Fruit fly (Drosophila melanogaster) whole organism, embryonic: ENCODE measurements around the gene bor.

Experiments used
- CG1647 ChIP-seq: fragments of 200-800 bp; sonication (Bioruptor generic); optimal IDR thresholded peaks from 3 replicates; lab custom pipeline; 2016; ENCODE audit warnings: missing biosample characterization, missing genetic modification characterization
- CG1792 ChIP-seq: fragments of 200-800 bp; sonication (Bioruptor generic); optimal IDR thresholded peaks from 2 replicates; lab custom pipeline; 2016; ENCODE audit warnings: missing biosample characterization, missing genetic modification characterization
- CG33557 ChIP-seq: fragments of 200-800 bp; sonication (Bioruptor generic); optimal IDR thresholded peaks from 2 replicates; lab custom pipeline; 2019; ENCODE audit warnings: missing biosample characterization, mild to moderate bottlenecking, missing genetic modification characterization, moderate library complexity
- CG3407 ChIP-seq: fragments of 200-800 bp; sonication (Bioruptor generic); optimal IDR thresholded peaks from 2 replicates; lab custom pipeline; 2018; ENCODE audit warnings: missing biosample characterization, mild to moderate bottlenecking, missing genetic modification characterization
- bsh ChIP-seq, 2 experiments: fragments of 200-800 bp; sonication (Bioruptor generic); optimal IDR thresholded peaks; 2 replicates each; lab custom pipeline; 2017 to 2018; ENCODE audit warnings: mild to moderate bottlenecking in 2 of 2, missing biosample characterization in 2 of 2, missing genetic modification characterization in 2 of 2, moderate library complexity in 1 of 2
- crc ChIP-seq: fragments of 200-800 bp; sonication (Bioruptor generic); optimal IDR thresholded peaks from 2 replicates; lab custom pipeline; 2016; ENCODE audit warnings: missing biosample characterization, missing genetic modification characterization
- hth ChIP-seq: fragments of >200 bp; optimal IDR thresholded peaks from 2 replicates; lab custom pipeline; 2017; ENCODE audit warnings: inconsistent platforms
- kay ChIP-seq: fragments of 200-800 bp; sonication (Bioruptor generic); optimal IDR thresholded peaks from 2 replicates; lab custom pipeline; 2016; ENCODE audit warnings: missing biosample characterization, missing genetic modification characterization
- lmd ChIP-seq: fragments of 200-800 bp; sonication (Bioruptor generic); IDR thresholded peaks from 2 replicates; pipeline ENCODE4 v1.3.6; 2022; ENCODE audit warnings: missing biosample characterization, missing genetic modification characterization
- peb ChIP-seq: fragments of 200-800 bp; sonication (Bioruptor generic); IDR thresholded peaks from 2 replicates; pipeline ENCODE4 v1.3.6; 2022; ENCODE audit warnings: missing biosample characterization, missing genetic modification characterization
- unpg ChIP-seq: fragments of 200-800 bp; sonication (Bioruptor generic); optimal IDR thresholded peaks from 3 replicates; lab custom pipeline; 2018; ENCODE audit warnings: missing biosample characterization, mild to moderate bottlenecking, missing genetic modification characterization, moderate library complexity

DNA sequence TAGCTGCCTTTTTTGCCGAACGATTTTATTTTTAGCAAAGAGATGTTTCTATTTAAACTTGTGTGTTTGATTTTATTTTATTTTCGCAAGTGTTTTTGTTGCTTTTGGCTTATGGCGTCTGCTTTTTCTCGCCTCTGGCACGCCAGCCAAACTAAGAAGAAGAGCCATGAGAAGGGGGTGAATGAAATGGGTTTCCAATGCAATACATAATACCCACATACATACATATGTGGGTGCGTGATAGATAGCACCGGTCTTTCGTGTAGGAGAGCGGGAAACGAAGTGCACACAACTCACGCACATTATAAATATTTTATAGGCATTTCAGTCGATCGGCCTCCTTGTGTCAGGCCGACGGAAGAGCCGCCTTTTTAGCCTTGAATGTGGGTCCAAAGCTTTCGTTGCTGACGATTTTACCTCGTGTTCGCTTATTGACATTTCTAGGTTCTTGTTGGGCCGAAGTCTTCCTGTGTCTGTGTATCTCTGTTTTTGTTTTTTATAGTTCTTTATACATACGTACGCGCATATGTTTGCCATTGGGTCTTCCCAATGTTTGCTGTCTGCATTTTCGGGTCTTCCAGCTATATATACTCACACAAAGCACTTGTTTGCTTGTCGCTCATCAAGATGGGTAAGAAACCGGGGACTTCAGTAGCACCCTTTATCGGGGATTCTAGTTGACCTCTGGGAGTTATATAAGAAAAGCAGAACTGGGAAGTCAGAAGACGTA, 12.1 kb upstream of the bor start:
- TF ChIP-seq CG3407 (GFP tag; lab: Kevin White, UChicago): peak; percentile 9
- no peak for TF ChIP-seq peb (GFP tag; lab: Robert Waterston, UW)
- TF ChIP-seq bsh (GFP tag; optimal IDR thresholded peaks at IDR 0.05; lab: Kevin White, UChicago): peak in 1 of 2 experiments; percentile 39
- TF ChIP-seq crc: no peak
- TF ChIP-seq lmd (GFP tag; lab: Robert Waterston, UW): no peak
- TF ChIP-seq CG1647 (GFP tag; lab: Kevin White, UChicago): no peak
- no peak for TF ChIP-seq hth
- TF ChIP-seq kay (GFP tag; lab: Kevin White, UChicago): no peak
- TF ChIP-seq CG1792: no peak
- no peak for TF ChIP-seq unpg (GFP tag; lab: Kevin White, UChicago)
- peak; percentile 54 for TF ChIP-seq CG33557 (GFP tag; lab: Kevin White, UChicago)
